Worm (Caenorhabditis elegans) whole organism, mixed stage, embryonic: ENCODE data around the gene F21A3.11.

Experiments
- ces-1 ChIP-seq: fragments of 150-350 bp; optimal IDR thresholded peaks from 2 replicates; lab custom pipeline; 2014; ENCODE audit warnings: missing biosample characterization, missing genetic modification reagents, missing genetic modification characterization
- nhr-12 ChIP-seq: fragments of 150-350 bp; optimal IDR thresholded peaks from 2 replicates; lab custom pipeline; 2014; ENCODE audit warnings: missing biosample characterization, missing genetic modification characterization
- nhr-237 ChIP-seq: fragments of 150-350 bp; optimal IDR thresholded peaks from 2 replicates; lab custom pipeline; 2014; ENCODE audit warnings: missing biosample characterization, missing genetic modification characterization
- nhr-76 ChIP-seq: sonication (generic microtip); optimal IDR thresholded peaks from 2 replicates; lab custom pipeline; 2017; ENCODE audit warnings: missing biosample characterization, missing genetic modification characterization
- pha-4 ChIP-seq: fragments of 150-350 bp; optimal IDR thresholded peaks from 2 replicates; lab custom pipeline; 2018; ENCODE audit warnings: missing biosample characterization, missing genetic modification reagents, missing genetic modification characterization
- unc-39 ChIP-seq: fragments of 150-350 bp; optimal IDR thresholded peaks from 2 replicates; lab custom pipeline; 2014; ENCODE audit warnings: missing biosample characterization, missing genetic modification characterization
- unc-62 ChIP-seq: fragments of 150-350 bp; optimal IDR thresholded peaks from 2 replicates; lab custom pipeline; 2014; ENCODE audit warnings: missing biosample characterization, missing genetic modification reagents, missing genetic modification characterization

ce11 chrV:15487764-15488163, 45.2 kb downstream of the F21A3.11 start, which contains the start of gene srw-21:
- TF ChIP-seq unc-62 (GFP tag; lab: Kevin White, UChicago) = no peak
- no peak for TF ChIP-seq nhr-237 (tag; lab: Kevin White, UChicago)
- TF ChIP-seq pha-4 = no peak
- no peak for TF ChIP-seq ces-1 (GFP tag; lab: Kevin White, UChicago)
- no peak for TF ChIP-seq unc-39 (tag; lab: Kevin White, UChicago)
- no peak for TF ChIP-seq nhr-12 (tag; lab: Kevin White, UChicago)
- TF ChIP-seq nhr-76 (tag; lab: Kevin White, UChicago) = no peak
